Worm (Caenorhabditis elegans) whole organism, L1 larva: ENCODE measurements around the gene srm-3.

ENCODE experiments used
- C04F5.9 ChIP-seq: sonication (generic microtip); optimal IDR thresholded peaks from 2 replicates; lab custom pipeline; 2016; ENCODE audit warnings: missing genetic modification characterization, missing compliant biosample characterization
- C34B4.2 ChIP-seq: sonication (generic microtip); optimal IDR thresholded peaks from 2 replicates; lab custom pipeline; 2017; ENCODE audit warnings: mild to moderate bottlenecking, missing genetic modification characterization, missing compliant biosample characterization
- Y116A8C.19 ChIP-seq: sonication (generic microtip); optimal IDR thresholded peaks from 2 replicates; lab custom pipeline; 2016; ENCODE audit warnings: missing compliant biosample characterization, missing genetic modification characterization, borderline replicate concordance
- aly-2 ChIP-seq: fragments of 150-350 bp; optimal IDR thresholded peaks from 2 replicates; lab custom pipeline; 2014; ENCODE audit warnings: missing biosample characterization, missing genetic modification characterization
- ama-1 ChIP-seq: fragments of 150-350 bp; optimal IDR thresholded peaks from 2 replicates; lab custom pipeline; 2014
- blmp-1 ChIP-seq: fragments of 150-350 bp; optimal IDR thresholded peaks from 2 replicates; lab custom pipeline; 2014; ENCODE audit warnings: missing biosample characterization, missing genetic modification characterization
- ceh-82 ChIP-seq, 3 experiments: fragments of 150-350 bp in 1 of 3; sonication (generic microtip) in 2 of 3; optimal IDR thresholded peaks; 2 replicates each; lab custom pipeline; 2014 to 2017; ENCODE audit warnings: missing biosample characterization in 3 of 3, missing genetic modification characterization in 3 of 3
- ceh-90 ChIP-seq: sonication (generic microtip); optimal IDR thresholded peaks from 2 replicates; lab custom pipeline; 2016; ENCODE audit warnings: missing genetic modification characterization, missing compliant biosample characterization
- dpl-1 ChIP-seq, 3 experiments: fragments of 150-350 bp in 2 of 3; sonication (generic microtip) in 1 of 3; optimal IDR thresholded peaks; 2 replicates each; lab custom pipeline; 2014 to 2017; ENCODE audit warnings: missing biosample characterization in 3 of 3, missing genetic modification characterization in 3 of 3, missing genetic modification reagents in 3 of 3
- dsc-1 ChIP-seq: sonication (generic microtip); optimal IDR thresholded peaks from 2 replicates; lab custom pipeline; 2016; ENCODE audit warnings: mild to moderate bottlenecking, missing genetic modification characterization, missing compliant biosample characterization
- efl-1 ChIP-seq, 4 experiments: fragments of 150-350 bp; optimal IDR thresholded peaks in 3 of 4; peaks in 1 of 4; 1 replicate in 1 of 4; 2 replicates in 3 of 4; lab custom pipeline; 2014; ENCODE audit warnings: missing biosample characterization in 2 of 4, missing genetic modification characterization in 2 of 4, missing genetic modification reagents in 2 of 4
- egl-13 ChIP-seq: sonication (generic microtip); optimal IDR thresholded peaks from 2 replicates; lab custom pipeline; 2016; ENCODE audit warnings: missing genotype, missing genetic modification reagents, missing genetic modification characterization, missing compliant biosample characterization
- elt-3 ChIP-seq, 6 experiments: fragments of 150-350 bp in 1 of 6; sonication (generic microtip); optimal IDR thresholded peaks; 2 replicates each; lab custom pipeline; 2017 to 2018; ENCODE audit warnings: missing biosample characterization in 6 of 6, missing genetic modification characterization in 6 of 6, inconsistent platforms in 1 of 6
- ets-5 ChIP-seq: fragments of 200-800 bp; sonication (Bioruptor generic); IDR thresholded peaks from 2 replicates; pipeline ENCODE4 v1.3.6; 2022; ENCODE audit warnings: missing genetic modification characterization, missing compliant biosample characterization
- fkh-4 ChIP-seq: sonication (generic microtip); optimal IDR thresholded peaks from 2 replicates; lab custom pipeline; 2016; ENCODE audit warnings: missing compliant biosample characterization, missing genetic modification characterization, borderline replicate concordance
- grh-1 ChIP-seq: fragments of 200-800 bp; sonication (Bioruptor generic); IDR thresholded peaks from 2 replicates; pipeline ENCODE4 v1.3.6; 2022; ENCODE audit warnings: missing genetic modification reagents, missing genetic modification characterization, missing compliant biosample characterization
- irx-1 ChIP-seq: sonication (generic microtip); optimal IDR thresholded peaks from 2 replicates; lab custom pipeline; 2016; ENCODE audit warnings: missing genetic modification characterization, missing compliant biosample characterization
- jun-1 ChIP-seq: fragments of 150-350 bp; optimal IDR thresholded peaks from 2 replicates; lab custom pipeline; 2014; ENCODE audit warnings: missing biosample characterization, missing genetic modification reagents, missing genetic modification characterization
- lin-13 ChIP-seq: fragments of 150-350 bp; optimal IDR thresholded peaks from 2 replicates; lab custom pipeline; 2014; ENCODE audit warnings: missing biosample characterization, missing genetic modification reagents, missing genetic modification characterization
- lin-14 ChIP-seq: fragments of 200-800 bp; sonication (Bioruptor generic); optimal IDR thresholded peaks from 2 replicates; lab custom pipeline; 2018; ENCODE audit warnings: mild to moderate bottlenecking, missing genetic modification characterization, moderate library complexity, missing compliant biosample characterization
- lin-15B ChIP-seq: fragments of 150-350 bp; sonication (generic microtip); optimal IDR thresholded peaks from 3 replicates; lab custom pipeline; 2014; ENCODE audit warnings: missing biosample characterization, missing genetic modification characterization
- lsy-2 ChIP-seq, 2 experiments: fragments of 150-350 bp; optimal IDR thresholded peaks; 2 replicates each; lab custom pipeline; 2014; ENCODE audit warnings: missing biosample characterization in 2 of 2, missing genetic modification characterization in 2 of 2
- mef-2 ChIP-seq: fragments of 150-350 bp; optimal IDR thresholded peaks from 2 replicates; lab custom pipeline; 2014; ENCODE audit warnings: missing biosample characterization, missing genetic modification characterization
- mep-1 ChIP-seq: fragments of 150-350 bp; optimal IDR thresholded peaks from 2 replicates; lab custom pipeline; 2014; ENCODE audit warnings: missing biosample characterization, missing genetic modification characterization
- nhr-11 ChIP-seq: fragments of 150-350 bp; optimal IDR thresholded peaks from 2 replicates; lab custom pipeline; 2014; ENCODE audit warnings: missing biosample characterization, missing genetic modification characterization
- nhr-12 ChIP-seq: sonication (generic microtip); optimal IDR thresholded peaks from 2 replicates; lab custom pipeline; 2017; ENCODE audit warnings: missing biosample characterization, missing genetic modification characterization
- nhr-237 ChIP-seq: fragments of 150-350 bp; optimal IDR thresholded peaks from 2 replicates; lab custom pipeline; 2014; ENCODE audit warnings: missing biosample characterization, missing genetic modification characterization
- nhr-76 ChIP-seq: sonication (generic microtip); optimal IDR thresholded peaks from 2 replicates; lab custom pipeline; 2017; ENCODE audit warnings: missing biosample characterization, missing genetic modification characterization
- nhr-77 ChIP-seq: fragments of 150-350 bp; optimal IDR thresholded peaks from 2 replicates; lab custom pipeline; 2014; ENCODE audit warnings: missing biosample characterization, missing genetic modification characterization
- nhr-85 ChIP-seq: sonication (generic microtip); peaks from one replicate; lab custom pipeline; 2016; ENCODE audit warnings: missing genetic modification characterization, inconsistent platforms, missing compliant biosample characterization
- nhr-90 ChIP-seq: sonication (generic microtip); optimal IDR thresholded peaks from 2 replicates; lab custom pipeline; 2016; ENCODE audit warnings: mild to moderate bottlenecking, missing genetic modification characterization, missing compliant biosample characterization; ENCODE audit not compliant: poor library complexity
- skn-1 ChIP-seq: fragments of 150-350 bp; optimal IDR thresholded peaks from 2 replicates; lab custom pipeline; 2014; ENCODE audit warnings: missing biosample characterization, missing genetic modification characterization
- snu-23 ChIP-seq: sonication (generic microtip); optimal IDR thresholded peaks from 2 replicates; lab custom pipeline; 2016; ENCODE audit warnings: missing genetic modification characterization, missing compliant biosample characterization
- sptf-1 ChIP-seq: fragments of 150-350 bp; optimal IDR thresholded peaks from 2 replicates; lab custom pipeline; 2014; ENCODE audit warnings: missing biosample characterization, missing genetic modification characterization
- unc-130 ChIP-seq: fragments of 150-350 bp; optimal IDR thresholded peaks from 2 replicates; lab custom pipeline; 2017; ENCODE audit warnings: missing biosample characterization, missing genetic modification characterization, inconsistent platforms
- unc-30 ChIP-seq: sonication (generic microtip); optimal IDR thresholded peaks from 2 replicates; lab custom pipeline; 2017; ENCODE audit warnings: missing biosample characterization, missing genetic modification characterization
- unc-62 ChIP-seq: fragments of 150-350 bp; optimal IDR thresholded peaks from 2 replicates; lab custom pipeline; 2014; ENCODE audit warnings: missing biosample characterization, missing genetic modification reagents, missing genetic modification characterization
- vab-15 ChIP-seq: sonication (generic microtip); optimal IDR thresholded peaks from 2 replicates; lab custom pipeline; 2017; ENCODE audit warnings: missing genotype, mild to moderate bottlenecking, missing genetic modification characterization, missing compliant biosample characterization
- xbp-1 ChIP-seq: sonication (generic microtip); optimal IDR thresholded peaks from 2 replicates; lab custom pipeline; 2016; ENCODE audit warnings: missing genetic modification characterization, missing compliant biosample characterization
- zag-1 ChIP-seq: fragments of 150-350 bp; optimal IDR thresholded peaks from 2 replicates; lab custom pipeline; 2014; ENCODE audit warnings: missing biosample characterization, missing genetic modification characterization
- ztf-11 ChIP-seq, 2 experiments: sonication (generic microtip); optimal IDR thresholded peaks; 2 replicates each; lab custom pipeline; 2016 to 2017; ENCODE audit warnings: missing genetic modification characterization in 2 of 2, missing biosample characterization in 1 of 2, missing compliant biosample characterization in 1 of 2
- ztf-4 ChIP-seq: fragments of 150-350 bp; optimal IDR thresholded peaks from 2 replicates; lab custom pipeline; 2014; ENCODE audit warnings: missing biosample characterization, missing genetic modification characterization

The srm-3 gene

DNA sequence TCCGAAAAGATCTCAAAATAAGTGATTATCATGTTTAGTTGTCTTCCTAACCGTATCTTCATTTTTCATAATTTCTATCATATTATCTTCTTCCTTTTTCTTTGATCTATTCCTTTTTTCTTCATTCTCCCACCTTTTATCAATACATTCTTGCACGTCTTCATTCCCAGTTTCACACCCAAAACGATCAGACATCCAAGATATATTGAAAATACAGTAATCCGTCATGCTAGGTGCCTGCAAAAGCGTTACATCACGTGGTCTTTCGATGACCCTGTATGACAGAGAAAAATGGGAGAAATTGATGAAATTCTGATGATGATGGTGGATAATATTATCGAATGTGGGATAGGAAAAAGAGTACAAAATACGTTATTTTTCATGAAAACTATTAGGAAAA lies 23.7 kb downstream of the srm-3 start (continued):
- TF ChIP-seq blmp-1 (tag; lab: Kevin White, UChicago) (peak; percentile 90), zag-1 (tag; lab: Kevin White, UChicago) (no peak), dsc-1 (tag; lab: Kevin White, UChicago) (no peak), ztf-4 (tag; lab: Kevin White, UChicago) (peak; percentile 18), snu-23 (peak; percentile 80), ztf-11 (tag; optimal IDR thresholded peaks at IDR 0.05; lab: Kevin White, UChicago) (no peak), C34B4.2 (tag; lab: Kevin White, UChicago) (no peak), ets-5 (GFP tag; lab: Robert Waterston, UW) (no peak), Y116A8C.19 (no peak), lsy-2 (tag; optimal IDR thresholded peaks at IDR 0.05; lab: Kevin White, UChicago) (peak; percentile 69 to 82), nhr-76 (tag; lab: Kevin White, UChicago) (no peak), elt-3 (tag; optimal IDR thresholded peaks at IDR 0.05; lab: Kevin White, UChicago) (peak in 2 of 6 experiments; percentile 80), aly-2 (tag; lab: Kevin White, UChicago) (no peak), sptf-1 (tag; lab: Kevin White, UChicago) (no peak), unc-130 (tag; lab: Kevin White, UChicago) (no peak), fkh-4 (tag; lab: Kevin White, UChicago) (no peak), nhr-12 (tag; lab: Kevin White, UChicago) (no peak), unc-30 (tag; lab: Kevin White, UChicago) (no peak), lin-15B (tag; lab: Kevin White, UChicago) (no peak), xbp-1 (tag; lab: Kevin White, UChicago) (peak; percentile 3), lin-13 (GFP tag; lab: Kevin White, UChicago) (no peak), skn-1 (tag; lab: Kevin White, UChicago) (no peak), ceh-82 (tag; optimal IDR thresholded peaks at IDR 0.05; lab: Kevin White, UChicago) (no peak), grh-1 (GFP tag; lab: Robert Waterston, UW) (peak; percentile 38; the same call in 1 of the 2 replicates), nhr-11 (tag; lab: Kevin White, UChicago) (no peak), irx-1 (tag; lab: Kevin White, UChicago) (no peak), unc-62 (GFP tag; lab: Kevin White, UChicago) (no peak), efl-1 (optimal IDR thresholded peaks at IDR 0.05; lab: Kevin White, UChicago) (no peak), efl-1 (GFP tag; optimal IDR thresholded peaks at IDR 0.05 in 1 of 2; lab: Kevin White, UChicago) (no peak), jun-1 (tag; lab: Kevin White, UChicago) (no peak), mep-1 (tag; lab: Kevin White, UChicago) (peak; percentile 43), nhr-90 (tag; lab: Kevin White, UChicago) (peak; percentile 77), nhr-237 (no peak), lin-14 (peak; percentile 73), ama-1 (no peak), egl-13 (tag; lab: Kevin White, UChicago) (no peak), nhr-77 (no peak), ceh-90 (tag; lab: Kevin White, UChicago) (no peak), mef-2 (no peak), C04F5.9 (tag; lab: Kevin White, UChicago) (no peak)

DNA sequence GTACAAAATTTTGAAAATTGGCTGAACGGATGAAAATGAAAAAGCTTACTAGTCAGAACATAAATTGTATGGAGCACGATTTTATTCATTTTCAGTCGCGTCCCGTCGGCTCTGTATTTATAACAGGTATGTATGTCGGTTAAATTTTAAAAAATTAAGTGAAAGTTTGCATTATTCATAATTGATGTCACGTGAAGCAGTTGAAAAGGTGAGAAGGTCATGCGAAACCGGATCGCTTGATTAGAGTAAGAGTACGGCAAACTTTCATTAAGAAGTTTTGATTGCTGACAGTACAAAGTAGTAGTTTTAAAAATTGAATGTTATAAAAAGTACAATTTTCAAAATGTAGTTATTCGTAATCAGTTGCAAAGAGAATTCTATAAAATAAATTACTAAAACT lies 24.4 kb downstream of the srm-3 start:
- no peak for TF ChIP-seq unc-30 (tag; lab: Kevin White, UChicago)
- peak; percentile 59 for TF ChIP-seq nhr-85 (tag; lab: Kevin White, UChicago)
- peak; percentile 30 for TF ChIP-seq blmp-1 (tag; lab: Kevin White, UChicago)
- no peak for TF ChIP-seq vab-15 (tag; lab: Kevin White, UChicago)
- no peak for TF ChIP-seq dpl-1 (GFP tag; optimal IDR thresholded peaks at IDR 0.05; lab: Kevin White, UChicago)
